Worm (Caenorhabditis elegans) whole organism, late embryonic: Measurements from ENCODE around the gene Y56A3A.7.

ENCODE experiments used
- K02D7.2 ChIP-seq: sonication (generic microtip); optimal IDR thresholded peaks from 2 replicates; lab custom pipeline; 2017; ENCODE audit warnings: mild to moderate bottlenecking, missing genetic modification characterization, missing compliant biosample characterization
- K09A11.1 ChIP-seq: sonication (generic microtip); optimal IDR thresholded peaks from 2 replicates; lab custom pipeline; 2017; ENCODE audit warnings: antibody characterized with exemption, mild to moderate bottlenecking, missing genetic modification characterization, missing compliant biosample characterization; ENCODE audit not compliant: insufficient read depth
- ceh-18 ChIP-seq: sonication (generic microtip); optimal IDR thresholded peaks from 2 replicates; lab custom pipeline; 2016; ENCODE audit warnings: missing genetic modification characterization, missing compliant biosample characterization
- ceh-19 ChIP-seq: fragments of 200-800 bp; sonication (Bioruptor generic); optimal IDR thresholded peaks from 2 replicates; lab custom pipeline; 2018; ENCODE audit warnings: mild to moderate bottlenecking, missing genetic modification characterization, missing compliant biosample characterization
- ceh-2 ChIP-seq: sonication (generic microtip); optimal IDR thresholded peaks from 2 replicates; lab custom pipeline; 2016; ENCODE audit warnings: missing genotype, missing genetic modification characterization, missing compliant biosample characterization
- ceh-22 ChIP-seq: sonication (generic microtip); optimal IDR thresholded peaks from 2 replicates; lab custom pipeline; 2017; ENCODE audit warnings: missing biosample characterization, missing genetic modification characterization
- ceh-30 ChIP-seq: fragments of 150-350 bp; optimal IDR thresholded peaks from 2 replicates; lab custom pipeline; 2014; ENCODE audit warnings: missing biosample characterization, missing genetic modification characterization
- ceh-31 ChIP-seq: sonication (generic microtip); optimal IDR thresholded peaks from 2 replicates; lab custom pipeline; 2016; ENCODE audit warnings: missing genetic modification characterization, missing compliant biosample characterization
- ceh-34 ChIP-seq: sonication (generic microtip); optimal IDR thresholded peaks from 2 replicates; lab custom pipeline; 2016; ENCODE audit warnings: mild to moderate bottlenecking, missing genetic modification characterization, missing compliant biosample characterization
- ceh-45 ChIP-seq: fragments of 200-800 bp; sonication (Bioruptor generic); IDR thresholded peaks from 2 replicates; pipeline ENCODE4 v1.3.6; 2022; ENCODE audit warnings: missing genetic modification reagents, missing genetic modification characterization, missing compliant biosample characterization
- ceh-6 ChIP-seq: fragments of 200-800 bp; sonication (Bioruptor generic); optimal IDR thresholded peaks from 2 replicates; lab custom pipeline; 2018; ENCODE audit warnings: mild to moderate bottlenecking, missing genetic modification characterization, missing compliant biosample characterization
- ceh-9 ChIP-seq: sonication (generic microtip); optimal IDR thresholded peaks from 2 replicates; lab custom pipeline; 2016; ENCODE audit warnings: mild to moderate bottlenecking, missing genetic modification characterization, inconsistent platforms, missing compliant biosample characterization
- dmd-4 ChIP-seq: sonication (generic microtip); optimal IDR thresholded peaks from 2 replicates; lab custom pipeline; 2016; ENCODE audit warnings: borderline replicate concordance, missing genetic modification characterization, missing compliant biosample characterization
- elt-2 ChIP-seq: sonication (generic microtip); optimal IDR thresholded peaks from 2 replicates; lab custom pipeline; 2016; ENCODE audit warnings: missing genetic modification reagents, missing genetic modification characterization, missing compliant biosample characterization
- elt-4 ChIP-seq: sonication (generic microtip); optimal IDR thresholded peaks from 2 replicates; lab custom pipeline; 2016; ENCODE audit warnings: missing genetic modification characterization, missing compliant biosample characterization
- fkh-10 ChIP-seq: fragments of 150-350 bp; optimal IDR thresholded peaks from 2 replicates; lab custom pipeline; 2014; ENCODE audit warnings: missing biosample characterization, missing genetic modification reagents, missing genetic modification characterization
- gmeb-2 ChIP-seq: sonication (generic microtip); optimal IDR thresholded peaks from 2 replicates; lab custom pipeline; 2016; ENCODE audit warnings: missing genetic modification characterization, inconsistent platforms, missing compliant biosample characterization
- hlh-15 ChIP-seq: sonication (generic microtip); optimal IDR thresholded peaks from 2 replicates; lab custom pipeline; 2016; ENCODE audit warnings: missing genetic modification characterization, missing compliant biosample characterization
- hlh-8 ChIP-seq: sonication (generic microtip); optimal IDR thresholded peaks from 2 replicates; lab custom pipeline; 2016; ENCODE audit warnings: missing genotype, missing genetic modification characterization, missing compliant biosample characterization
- lim-6 ChIP-seq: sonication (generic microtip); optimal IDR thresholded peaks from 2 replicates; lab custom pipeline; 2016; ENCODE audit warnings: missing genetic modification characterization, missing compliant biosample characterization
- mec-3 ChIP-seq: sonication (generic microtip); optimal IDR thresholded peaks from 2 replicates; lab custom pipeline; 2016; ENCODE audit warnings: borderline replicate concordance, missing genetic modification characterization, missing compliant biosample characterization
- nfya-1 ChIP-seq: sonication (generic microtip); optimal IDR thresholded peaks from 2 replicates; lab custom pipeline; 2017; ENCODE audit warnings: missing genetic modification characterization, mild to moderate bottlenecking, missing compliant biosample characterization, antibody characterized with exemption, moderate library complexity
- nhr-11 ChIP-seq: fragments of 150-350 bp; optimal IDR thresholded peaks from 2 replicates; lab custom pipeline; 2014; ENCODE audit warnings: missing biosample characterization, missing genetic modification characterization
- odd-2 ChIP-seq: sonication (generic microtip); optimal IDR thresholded peaks from 2 replicates; lab custom pipeline; 2017; ENCODE audit warnings: antibody characterized with exemption, mild to moderate bottlenecking, missing genetic modification characterization, missing compliant biosample characterization
- pag-3 ChIP-seq: sonication (generic microtip); optimal IDR thresholded peaks from 2 replicates; lab custom pipeline; 2016; ENCODE audit warnings: missing compliant biosample characterization, missing genetic modification characterization, borderline replicate concordance
- pat-9 ChIP-seq: fragments of 200-800 bp; sonication (Bioruptor generic); optimal IDR thresholded peaks from 2 replicates; lab custom pipeline; 2018; ENCODE audit warnings: mild to moderate bottlenecking, missing genetic modification characterization, moderate library complexity, missing compliant biosample characterization
- pha-2 ChIP-seq: sonication (generic microtip); optimal IDR thresholded peaks from 2 replicates; lab custom pipeline; 2017; ENCODE audit warnings: mild to moderate bottlenecking, missing genetic modification characterization, missing compliant biosample characterization
- pha-4 ChIP-seq: fragments of 150-350 bp; optimal IDR thresholded peaks from 2 replicates; lab custom pipeline; 2018; ENCODE audit warnings: missing biosample characterization, missing genetic modification reagents, missing genetic modification characterization
- ref-2 ChIP-seq: sonication (generic microtip); optimal IDR thresholded peaks from 2 replicates; lab custom pipeline; 2016; ENCODE audit warnings: missing genetic modification characterization, missing compliant biosample characterization
- rnt-1 ChIP-seq: sonication (generic microtip); optimal IDR thresholded peaks from 2 replicates; lab custom pipeline; 2016; ENCODE audit warnings: missing genetic modification characterization, missing compliant biosample characterization
- sdc-2 ChIP-seq: sonication (generic microtip); optimal IDR thresholded peaks from 2 replicates; lab custom pipeline; 2016; ENCODE audit warnings: missing genotype, missing genetic modification characterization, missing compliant biosample characterization
- syd-9 ChIP-seq: sonication (generic microtip); optimal IDR thresholded peaks from 2 replicates; lab custom pipeline; 2016; ENCODE audit warnings: mild to moderate bottlenecking, missing genetic modification characterization, moderate library complexity, missing compliant biosample characterization
- tbx-2 ChIP-seq: sonication (generic microtip); optimal IDR thresholded peaks from 2 replicates; lab custom pipeline; 2016; ENCODE audit warnings: missing genetic modification characterization, missing compliant biosample characterization
- unc-42 ChIP-seq: sonication (generic microtip); optimal IDR thresholded peaks from 2 replicates; lab custom pipeline; 2016; ENCODE audit warnings: missing genotype, missing genetic modification characterization, missing compliant biosample characterization
- unc-86 ChIP-seq: sonication (generic microtip); optimal IDR thresholded peaks from 2 replicates; lab custom pipeline; 2016; ENCODE audit warnings: missing genetic modification characterization, missing compliant biosample characterization
- zip-5 ChIP-seq: sonication (generic microtip); optimal IDR thresholded peaks from 2 replicates; lab custom pipeline; 2016; ENCODE audit warnings: missing genetic modification characterization, missing compliant biosample characterization

Gene Y56A3A.7

DNA sequence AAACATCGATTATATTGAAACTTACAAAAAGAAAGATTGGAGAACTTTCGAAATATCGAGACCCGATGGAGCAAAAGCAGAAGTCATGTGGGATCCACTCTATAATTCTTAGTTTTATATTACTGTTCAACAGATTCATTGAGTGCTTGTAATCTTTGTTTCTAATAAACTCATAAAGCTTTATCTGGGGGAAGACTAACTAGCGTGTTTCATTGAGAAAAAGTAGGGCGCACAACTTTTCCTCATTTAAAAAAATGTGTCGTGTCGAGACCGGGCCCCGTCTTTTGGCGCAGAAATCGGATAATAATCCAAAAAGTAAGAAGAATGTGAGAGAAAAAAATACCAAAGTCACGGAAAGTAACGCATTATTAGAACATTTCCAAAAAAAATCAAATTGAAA is 37.0 kb downstream of the Y56A3A.7 start, which contains the start of gene faah-4:
Gene faah-4, minus strand, starts transcription at position 101 of the 400 bp plus-strand sequence.
- TF ChIP-seq ceh-30 (tag; lab: Kevin White, UChicago) = no peak
- TF ChIP-seq elt-2 (tag; lab: Kevin White, UChicago) = no peak
- TF ChIP-seq ceh-2 (tag; lab: Kevin White, UChicago) = no peak
- TF ChIP-seq K02D7.2 (tag; lab: Kevin White, UChicago) = no peak
- no peak for TF ChIP-seq dmd-4 (tag; lab: Kevin White, UChicago)
- no peak for TF ChIP-seq ceh-9
- no peak for TF ChIP-seq pag-3 (tag; lab: Kevin White, UChicago)
- no peak for TF ChIP-seq gmeb-2 (tag; lab: Kevin White, UChicago)
- no peak for TF ChIP-seq ceh-19
- TF ChIP-seq mec-3 = no peak
- TF ChIP-seq odd-2 = no peak
- TF ChIP-seq, all 69 proteins: peak for 0

DNA sequence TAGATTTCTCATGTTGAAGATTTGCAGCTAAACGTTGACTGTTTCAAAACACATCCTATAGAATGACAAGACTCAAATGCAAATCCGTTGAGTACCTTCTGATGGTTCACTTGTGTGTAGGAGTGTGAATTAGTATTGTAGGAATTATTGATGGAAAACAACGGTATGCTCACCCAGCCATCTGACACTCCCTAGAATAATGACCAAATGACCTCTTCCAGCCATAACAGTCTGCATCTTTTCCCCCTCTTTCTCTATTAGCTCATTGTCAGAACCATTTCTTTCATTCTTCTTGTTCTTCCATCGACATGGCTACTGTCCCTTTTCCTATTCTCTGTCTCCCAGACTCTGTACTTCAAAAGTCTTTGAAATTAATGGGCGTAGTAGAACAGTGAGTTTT is 38.2 kb downstream of the Y56A3A.7 start, which contains the start of gene fbxb-24:
Gene fbxb-24, plus strand, starts transcription at position 301 of the 400 bp plus-strand sequence.
- TF ChIP-seq unc-86 (tag; lab: Kevin White, UChicago) = no peak
- no peak for TF ChIP-seq gmeb-2 (tag; lab: Kevin White, UChicago)
- no peak for TF ChIP-seq sdc-2
- no peak for TF ChIP-seq odd-2
- no peak for TF ChIP-seq pat-9 (tag; lab: Kevin White, UChicago)
- no peak for TF ChIP-seq ceh-6
- no peak for TF ChIP-seq unc-42 (tag; lab: Kevin White, UChicago)

DNA sequence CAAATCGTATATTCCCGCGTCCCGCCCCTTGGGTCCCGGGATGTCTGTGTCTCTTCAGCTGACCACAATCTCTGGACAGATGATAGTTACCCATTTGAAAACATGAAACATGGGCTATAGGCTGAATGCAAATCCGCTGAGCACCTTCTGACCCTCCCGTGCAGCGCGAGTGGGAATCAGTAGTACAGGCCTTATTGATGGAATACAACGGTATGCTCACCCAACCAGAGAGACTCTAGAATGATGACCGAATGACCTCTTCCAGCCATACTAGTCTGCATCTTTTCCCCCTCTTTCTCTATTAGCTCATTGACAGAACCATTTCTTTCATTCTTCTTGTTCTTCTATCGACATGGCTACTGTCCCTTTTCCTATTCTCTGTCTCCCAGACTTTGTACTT is 39.6 kb downstream of the Y56A3A.7 start, which contains the start of gene sdz-33:
Gene sdz-33, plus strand, starts transcription at position 301 of the 400 bp plus-strand sequence.
- TF ChIP-seq ceh-6 = no peak
- no peak for TF ChIP-seq hlh-8 (tag; lab: Kevin White, UChicago)
- no peak for TF ChIP-seq lim-6 (tag; lab: Kevin White, UChicago)
- no peak for TF ChIP-seq ceh-34 (tag; lab: Kevin White, UChicago)
- TF ChIP-seq K09A11.1 = no peak
- TF ChIP-seq pha-2 (tag; lab: Kevin White, UChicago) = no peak

DNA sequence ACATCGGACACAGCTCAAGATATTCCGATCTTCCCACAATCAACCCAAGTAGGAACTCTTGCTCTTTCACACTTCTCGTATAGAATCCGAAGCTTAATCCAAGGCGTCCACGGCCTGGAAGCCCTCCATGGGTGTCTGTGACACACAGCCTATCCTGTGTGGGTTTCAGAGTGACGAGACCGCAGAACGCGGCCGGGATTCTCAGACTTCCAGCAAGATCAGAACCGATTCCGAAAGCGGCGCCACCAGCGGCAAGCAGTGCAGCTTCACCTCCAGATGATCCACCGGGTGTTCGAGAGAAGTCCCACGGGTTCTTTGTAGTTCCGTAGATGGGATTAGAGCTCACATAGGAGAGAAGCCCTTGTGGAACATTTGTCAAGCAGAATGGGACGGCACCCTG is 44.0 kb downstream of the Y56A3A.7 start:
- TF ChIP-seq ceh-31 (tag; lab: Kevin White, UChicago) = no peak
- TF ChIP-seq nhr-11 (tag; lab: Kevin White, UChicago) = no peak
- TF ChIP-seq elt-4 (tag; lab: Kevin White, UChicago) = no peak
- no peak for TF ChIP-seq ref-2 (tag; lab: Kevin White, UChicago)
- TF ChIP-seq rnt-1 (tag; lab: Kevin White, UChicago) = no peak
- no peak for TF ChIP-seq ceh-18 (tag; lab: Kevin White, UChicago)
- no peak for TF ChIP-seq pha-4 (tag; lab: Kevin White, UChicago)
- no peak for TF ChIP-seq gmeb-2 (tag; lab: Kevin White, UChicago)
- no peak for TF ChIP-seq ceh-22
- no peak for TF ChIP-seq unc-42 (tag; lab: Kevin White, UChicago)
- TF ChIP-seq tbx-2 (tag; lab: Kevin White, UChicago) = no peak
- TF ChIP-seq zip-5 (tag; lab: Kevin White, UChicago) = no peak
- TF ChIP-seq fkh-10 (GFP tag; lab: Kevin White, UChicago) = no peak
- no peak for TF ChIP-seq syd-9 (tag; lab: Kevin White, UChicago)
- TF ChIP-seq nfya-1 = no peak
- TF ChIP-seq, all 69 proteins: peak for 0

DNA sequence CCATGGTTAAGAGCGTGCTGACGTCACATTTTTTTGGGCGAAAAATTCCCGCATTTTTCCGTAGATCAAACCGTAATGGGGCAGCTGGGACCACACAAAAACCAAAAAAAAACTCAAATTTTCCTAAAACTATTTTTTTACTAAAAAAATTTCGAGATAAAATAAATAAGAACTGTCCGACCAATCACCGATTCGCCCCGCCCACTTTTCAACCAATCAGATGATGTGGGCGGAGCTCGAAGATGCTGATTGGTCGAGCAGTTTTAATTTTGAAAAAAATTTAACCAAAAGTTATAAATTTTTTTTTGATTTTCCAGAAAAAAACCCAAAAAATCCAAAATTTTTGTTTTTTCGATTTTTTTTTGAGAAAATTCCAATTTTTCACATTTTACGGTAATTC is 46.8 kb downstream of the Y56A3A.7 start:
- TF ChIP-seq nfya-1 = peak; percentile 60
- TF ChIP-seq nhr-11 (tag; lab: Kevin White, UChicago) = no peak
- no peak for TF ChIP-seq hlh-15
- TF ChIP-seq ceh-45 (GFP tag; lab: Robert Waterston, UW) = no peak
